ENCODE assay signal across 5 fruit fly cellular contexts in genomic region chrX:6343323-6343722, dm6.
TF ChIP-seq lines count a peak whose summit lies in the region.

No protein-coding gene starts in this region.

- TF ChIP-seq CTCF in whole organism, embryonic (GFP tag; optimal IDR thresholded peaks at IDR 0.05; lab: Kevin White, UChicago) = no peak

TF ChIP-seq in whole organism, 6 proteins besides CTCF, POLR2A, EP300 and RAD21:
- TF ChIP-seq usp (GFP tag; optimal IDR thresholded peaks at IDR 0.05; lab: Kevin White, UChicago) = no peak
- TF ChIP-seq Dll (optimal IDR thresholded peaks at IDR 0.05; lab: Kevin White, UChicago) = no peak
- no peak for TF ChIP-seq CG8478 (optimal IDR thresholded peaks at IDR 0.05; lab: Kevin White, UChicago)
- peak; percentile 76 for TF ChIP-seq pan (optimal IDR thresholded peaks at IDR 0.05; lab: Kevin White, UChicago)

TF ChIP-seq in whole organism, embryonic, 481 proteins besides CTCF, POLR2A, EP300 and RAD21 (continues in another document):
- TF ChIP-seq Ptx1 (GFP tag; IDR thresholded peaks at IDR 0.05; lab: Robert Waterston, UW) (no peak), oc (tag; optimal IDR thresholded peaks at IDR 0.05; lab: Kevin White, UChicago) (no peak), CG12659 (GFP tag; optimal IDR thresholded peaks at IDR 0.05; lab: Kevin White, UChicago) (no peak), CG1529 (GFP tag; optimal IDR thresholded peaks at IDR 0.05; lab: Kevin White, UChicago) (no peak), Ets65A (GFP tag; lab: Kevin White, UChicago) (peak; percentile 15), Max (GFP tag; optimal IDR thresholded peaks at IDR 0.05; lab: Kevin White, UChicago) (no peak), NfI (GFP tag; optimal IDR thresholded peaks at IDR 0.05; lab: Kevin White, UChicago) (no peak), vfl (GFP tag; optimal IDR thresholded peaks at IDR 0.05; lab: Kevin White, UChicago) (no peak), Fer1 (GFP tag; optimal IDR thresholded peaks at IDR 0.05; lab: Kevin White, UChicago) (no peak), CG3065 (GFP tag; optimal IDR thresholded peaks at IDR 0.05; lab: Kevin White, UChicago) (no peak), CG6854 (GFP tag; optimal IDR thresholded peaks at IDR 0.05; lab: Kevin White, UChicago) (no peak), CG7987 (GFP tag; optimal IDR thresholded peaks at IDR 0.05; lab: Kevin White, UChicago) (no peak), Antp (GFP tag; optimal IDR thresholded peaks at IDR 0.05; lab: Kevin White, UChicago) (no peak), lbe (GFP tag; optimal IDR thresholded peaks at IDR 0.05; lab: Kevin White, UChicago) (peak; percentile 60), Drgx (GFP tag; IDR thresholded peaks at IDR 0.05; lab: Robert Waterston, UW) (no peak), D19B (GFP tag; optimal IDR thresholded peaks at IDR 0.05; lab: Kevin White, UChicago) (peak; percentile 39), corto (GFP tag; optimal IDR thresholded peaks at IDR 0.05; lab: Kevin White, UChicago) (peak; percentile 18), CG4360 (GFP tag; IDR thresholded peaks at IDR 0.05; lab: Robert Waterston, UW) (no peak), Aef1 (GFP tag; IDR thresholded peaks at IDR 0.05; lab: Robert Waterston, UW) (no peak), C15 (GFP tag; IDR thresholded peaks at IDR 0.05; lab: Robert Waterston, UW) (no peak), CG6791 (GFP tag; IDR thresholded peaks at IDR 0.05; lab: Robert Waterston, UW; ENCODE audit: partially characterized antibody) (no peak), trh (GFP tag; optimal IDR thresholded peaks at IDR 0.05; lab: Kevin White, UChicago) (no peak), ken (GFP tag; IDR thresholded peaks at IDR 0.05; lab: Robert Waterston, UW) (no peak), Awh (GFP tag; IDR thresholded peaks at IDR 0.05; lab: Robert Waterston, UW) (no peak)

TF ChIP-seq in whole organism, prepupa, 60 proteins besides CTCF, POLR2A, EP300 and RAD21 (continues in another document):
- TF ChIP-seq CG3032 (tag; optimal IDR thresholded peaks at IDR 0.05; lab: Kevin White, UChicago) (peak; percentile 1), dac (GFP tag; optimal IDR thresholded peaks at IDR 0.05; lab: Kevin White, UChicago) (no peak), CG31627 (GFP tag; optimal IDR thresholded peaks at IDR 0.05; lab: Kevin White, UChicago) (peak; percentile 2), Smox (GFP tag; optimal IDR thresholded peaks at IDR 0.05; lab: Kevin White, UChicago) (peak; percentile 50), Sox14 (GFP tag; optimal IDR thresholded peaks at IDR 0.05; lab: Kevin White, UChicago) (no peak), Hr38 (GFP tag; optimal IDR thresholded peaks at IDR 0.05; lab: Kevin White, UChicago) (no peak), dsx (GFP tag; optimal IDR thresholded peaks at IDR 0.05; lab: Kevin White, UChicago; ENCODE audit: poor library complexity, severe bottlenecking) (no peak), Met (GFP tag; optimal IDR thresholded peaks at IDR 0.05; lab: Kevin White, UChicago) (peak; percentile 53), topi (GFP tag; optimal IDR thresholded peaks at IDR 0.05; lab: Kevin White, UChicago) (peak; percentile 55), ss (GFP tag; optimal IDR thresholded peaks at IDR 0.05; lab: Kevin White, UChicago) (no peak), esn (GFP tag; optimal IDR thresholded peaks at IDR 0.05; lab: Kevin White, UChicago) (peak; percentile 46), CG10669 (GFP tag; optimal IDR thresholded peaks at IDR 0.05; lab: Kevin White, UChicago) (peak; percentile 39), Hr39 (GFP tag; optimal IDR thresholded peaks at IDR 0.05; lab: Kevin White, UChicago) (peak; percentile 13), CG8119 (GFP tag; IDR thresholded peaks at IDR 0.05; lab: Robert Waterston, UW) (0 out of 3 replicates have a peak, but pooled peaks have one; percentile 27), Blimp-1 (GFP tag; optimal IDR thresholded peaks at IDR 0.05; lab: Kevin White, UChicago) (no peak), CG11902 (GFP tag; optimal IDR thresholded peaks at IDR 0.05; lab: Kevin White, UChicago) (no peak), Eip93F (GFP tag; optimal IDR thresholded peaks at IDR 0.05; lab: Kevin White, UChicago) (no peak), spab (GFP tag; optimal IDR thresholded peaks at IDR 0.05; lab: Kevin White, UChicago) (peak; percentile 8), eg (GFP tag; IDR thresholded peaks at IDR 0.05; lab: Robert Waterston, UW) (0 out of 3 replicates have a peak, but pooled peaks have one; percentile 14), Ets96B (tag; optimal IDR thresholded peaks at IDR 0.05; lab: Kevin White, UChicago) (peak; percentile 20), CG6276 (GFP tag; optimal IDR thresholded peaks at IDR 0.05; lab: Kevin White, UChicago) (no peak), CG6163 (GFP tag; IDR thresholded peaks at IDR 0.05; lab: Robert Waterston, UW) (peak; percentile 32; the same call in 1 of the 3 replicates)

TF ChIP-seq in whole organism, pupa, 21 proteins besides CTCF, POLR2A, EP300 and RAD21:
- peak; percentile 45 for TF ChIP-seq CG9948 (tag; optimal IDR thresholded peaks at IDR 0.05; lab: Kevin White, UChicago)
- peak; percentile 24 for TF ChIP-seq Pif1B (GFP tag; optimal IDR thresholded peaks at IDR 0.05; lab: Kevin White, UChicago)
- TF ChIP-seq CG12605 (GFP tag; IDR thresholded peaks at IDR 0.05; lab: Robert Waterston, UW) = no peak
- no peak for TF ChIP-seq CG32121 (GFP tag; IDR thresholded peaks at IDR 0.05; lab: Robert Waterston, UW)
- TF ChIP-seq CG14655 (GFP tag; optimal IDR thresholded peaks at IDR 0.05; lab: Kevin White, UChicago) = peak; percentile 45
- TF ChIP-seq CG15710 (tag; optimal IDR thresholded peaks at IDR 0.05; lab: Kevin White, UChicago) = peak; percentile 13
- no peak for TF ChIP-seq EcR (GFP tag; optimal IDR thresholded peaks at IDR 0.05; lab: Kevin White, UChicago)
- TF ChIP-seq fd96Ca (GFP tag; IDR thresholded peaks at IDR 0.05; lab: Robert Waterston, UW) = no peak
- no peak for TF ChIP-seq CG10348 (GFP tag; IDR thresholded peaks at IDR 0.05; lab: Robert Waterston, UW)
- no peak for TF ChIP-seq Ets98B (GFP tag; IDR thresholded peaks at IDR 0.05; lab: Robert Waterston, UW)
- TF ChIP-seq Snoo (tag; optimal IDR thresholded peaks at IDR 0.05; lab: Kevin White, UChicago) = peak; percentile 7
- peak; percentile 45 for TF ChIP-seq CG34367 (tag; optimal IDR thresholded peaks at IDR 0.05; lab: Kevin White, UChicago)
- TF ChIP-seq rn (GFP tag; IDR thresholded peaks at IDR 0.05; lab: Robert Waterston, UW) = no peak
- TF ChIP-seq CG8301 (tag; optimal IDR thresholded peaks at IDR 0.05; lab: Kevin White, UChicago) = peak; percentile 19
- TF ChIP-seq Pif1A (GFP tag; optimal IDR thresholded peaks at IDR 0.05; lab: Kevin White, UChicago) = no peak
- peak; percentile 51 for TF ChIP-seq CG8159 (tag; optimal IDR thresholded peaks at IDR 0.05; lab: Kevin White, UChicago)
- no peak for TF ChIP-seq CG13204 (GFP tag; optimal IDR thresholded peaks at IDR 0.05; lab: Kevin White, UChicago)
- no peak for TF ChIP-seq CG4496 (GFP tag; IDR thresholded peaks at IDR 0.05; lab: Robert Waterston, UW)
- no peak for TF ChIP-seq D1 (tag; optimal IDR thresholded peaks at IDR 0.05; lab: Kevin White, UChicago)
- peak; percentile 29 for TF ChIP-seq CG17806 (tag; optimal IDR thresholded peaks at IDR 0.05; lab: Kevin White, UChicago)
- no peak for TF ChIP-seq gl (tag; optimal IDR thresholded peaks at IDR 0.05; lab: Kevin White, UChicago)

TF ChIP-seq in whole organism, wandering third instar larva, 38 proteins besides CTCF, POLR2A, EP300 and RAD21:
- TF ChIP-seq foxo (GFP tag; optimal IDR thresholded peaks at IDR 0.05; lab: Kevin White, UChicago) (peak in 1 of 2 experiments; percentile 58), CG32264 (GFP tag; optimal IDR thresholded peaks at IDR 0.05; lab: Kevin White, UChicago) (no peak), HLH106 (tag; optimal IDR thresholded peaks at IDR 0.05; lab: Kevin White, UChicago) (peak; percentile 33), OdsH (GFP tag; optimal IDR thresholded peaks at IDR 0.05; lab: Kevin White, UChicago) (peak; percentile 22), Dif (GFP tag; optimal IDR thresholded peaks at IDR 0.05; lab: Kevin White, UChicago; ENCODE audit: partially characterized antibody) (no peak), woc (GFP tag; optimal IDR thresholded peaks at IDR 0.05; lab: Kevin White, UChicago) (no peak), h (GFP tag; optimal IDR thresholded peaks at IDR 0.05; lab: Kevin White, UChicago) (peak; percentile 30), Dfd (GFP tag; optimal IDR thresholded peaks at IDR 0.05; lab: Kevin White, UChicago) (no peak), N (GFP tag; optimal IDR thresholded peaks at IDR 0.05; lab: Kevin White, UChicago) (no peak), sage (GFP tag; optimal IDR thresholded peaks at IDR 0.05; lab: Kevin White, UChicago) (peak; percentile 40), Vsx2 (GFP tag; optimal IDR thresholded peaks at IDR 0.05; lab: Kevin White, UChicago; ENCODE audit: partially characterized antibody) (no peak)
